Worm (Caenorhabditis elegans) whole organism, L4 larva: Measurements from ENCODE around the gene F13A7.7.

ENCODE experiments used
- D1046.2 ChIP-seq: fragments of 200-800 bp; sonication (Bioruptor generic); IDR thresholded peaks from 2 replicates; pipeline ENCODE4 v1.3.6; 2022; ENCODE audit warnings: missing genetic modification characterization, missing compliant biosample characterization
- F44E2.7 ChIP-seq: fragments of 200-800 bp; sonication (Bioruptor generic); IDR thresholded peaks from 2 replicates; pipeline ENCODE4 v2.1.2; 2022; ENCODE audit warnings: missing genetic modification characterization, missing compliant biosample characterization
- Y105C5A.15 ChIP-seq: fragments of 200-800 bp; sonication (Bioruptor generic); IDR thresholded peaks from 2 replicates; pipeline ENCODE4 v1.3.6; 2022; ENCODE audit warnings: missing genetic modification characterization, missing compliant biosample characterization
- Y75B8A.6 ChIP-seq: fragments of 200-800 bp; sonication (Bioruptor generic); IDR thresholded peaks from 2 replicates; pipeline ENCODE4 v1.3.6; 2022; ENCODE audit warnings: missing genetic modification reagents, missing genetic modification characterization, missing compliant biosample characterization
- ZK546.5 ChIP-seq, 2 experiments: sonication (generic microtip); optimal IDR thresholded peaks; 2 replicates each; lab custom pipeline; 2017; ENCODE audit warnings: missing biosample characterization in 2 of 2, missing genetic modification characterization in 2 of 2
- aha-1 ChIP-seq: fragments of 150-350 bp; peaks from one replicate; lab custom pipeline; 2014; ENCODE audit warnings: missing biosample characterization, missing genetic modification characterization
- arid-1 ChIP-seq: fragments of 200-800 bp; sonication (Bioruptor generic); conservative IDR thresholded peaks from 2 replicates; pipeline ENCODE4 v1.3.6; 2022; ENCODE audit warnings: missing genetic modification reagents, missing genetic modification characterization, missing compliant biosample characterization
- ceh-20 ChIP-seq: fragments of 200-800 bp; sonication (Bioruptor generic); IDR thresholded peaks from 2 replicates; pipeline ENCODE4 v1.3.6; 2022; ENCODE audit warnings: missing genetic modification reagents, missing genetic modification characterization, missing compliant biosample characterization
- daf-19 ChIP-seq: fragments of 200-800 bp; sonication (Bioruptor generic); conservative IDR thresholded peaks from 2 replicates; pipeline ENCODE4 v1.3.6; 2022; ENCODE audit warnings: missing genetic modification characterization, missing compliant biosample characterization
- dmd-9 ChIP-seq: fragments of 200-800 bp; sonication (Bioruptor generic); IDR thresholded peaks from 2 replicates; pipeline ENCODE4 v1.3.6; 2022; ENCODE audit warnings: missing genetic modification reagents, missing genetic modification characterization, missing compliant biosample characterization
- dpl-1 ChIP-seq: fragments of 150-350 bp; optimal IDR thresholded peaks from 2 replicates; lab custom pipeline; 2014; ENCODE audit warnings: missing biosample characterization, missing genetic modification reagents, missing genetic modification characterization
- duxl-1 ChIP-seq: sonication (generic microtip); optimal IDR thresholded peaks from 2 replicates; lab custom pipeline; 2016; ENCODE audit warnings: mild to moderate bottlenecking, missing genetic modification characterization, moderate library complexity, missing compliant biosample characterization; ENCODE audit not compliant: poor library complexity
- egl-27 ChIP-seq: sonication (generic microtip); optimal IDR thresholded peaks from 3 replicates; lab custom pipeline; 2017; ENCODE audit warnings: missing biosample characterization, missing genetic modification reagents, missing genetic modification characterization
- egl-43 ChIP-seq: fragments of 200-800 bp; sonication (Bioruptor generic); IDR thresholded peaks from 2 replicates; pipeline ENCODE4 v1.3.6; 2022; ENCODE audit warnings: missing genetic modification reagents, missing genetic modification characterization, missing compliant biosample characterization
- fos-1 ChIP-seq: fragments of 150-350 bp; optimal IDR thresholded peaks from 2 replicates; lab custom pipeline; 2014; ENCODE audit warnings: missing biosample characterization, missing genetic modification characterization
- jun-1 ChIP-seq: fragments of 150-350 bp; optimal IDR thresholded peaks from 2 replicates; lab custom pipeline; 2014; ENCODE audit warnings: missing biosample characterization, missing genetic modification reagents, missing genetic modification characterization
- lin-13 ChIP-seq: fragments of 150-350 bp; optimal IDR thresholded peaks from 2 replicates; lab custom pipeline; 2014; ENCODE audit warnings: missing biosample characterization, missing genetic modification reagents, missing genetic modification characterization
- lin-38 ChIP-seq: fragments of 200-800 bp; sonication (Bioruptor generic); IDR thresholded peaks from 2 replicates; pipeline ENCODE4 v1.3.6; 2022; ENCODE audit warnings: missing genetic modification reagents, missing genetic modification characterization, missing compliant biosample characterization
- madf-9 ChIP-seq: fragments of 200-800 bp; sonication (Bioruptor generic); conservative IDR thresholded peaks from 2 replicates; pipeline ENCODE4 v1.3.6; 2022; ENCODE audit warnings: missing genetic modification reagents, missing genetic modification characterization, missing compliant biosample characterization
- nhr-102 ChIP-seq: sonication (generic microtip); optimal IDR thresholded peaks from 2 replicates; lab custom pipeline; 2016; ENCODE audit warnings: mild to moderate bottlenecking, missing genetic modification characterization, moderate library complexity, missing compliant biosample characterization
- nhr-25 ChIP-seq: sonication (generic microtip); optimal IDR thresholded peaks from 2 replicates; lab custom pipeline; 2017; ENCODE audit warnings: missing genetic modification characterization, mild to moderate bottlenecking, missing compliant biosample characterization, antibody characterized with exemption, moderate library complexity, borderline replicate concordance; ENCODE audit not compliant: insufficient read depth
- nhr-41 ChIP-seq: fragments of 200-800 bp; sonication (Bioruptor generic); IDR thresholded peaks from 2 replicates; pipeline ENCODE4 v1.3.6; 2022; ENCODE audit warnings: missing genetic modification reagents, missing genetic modification characterization, missing compliant biosample characterization
- nhr-42 ChIP-seq: fragments of 200-800 bp; sonication (Bioruptor generic); IDR thresholded peaks from 2 replicates; pipeline ENCODE4 v1.3.6; 2022; ENCODE audit warnings: missing genetic modification characterization, missing compliant biosample characterization
- nhr-6 ChIP-seq: fragments of 150-350 bp; optimal IDR thresholded peaks from 2 replicates; lab custom pipeline; 2014; ENCODE audit warnings: missing biosample characterization, missing genetic modification characterization
- nhr-77 ChIP-seq: fragments of 150-350 bp; optimal IDR thresholded peaks from 2 replicates; lab custom pipeline; 2014; ENCODE audit warnings: missing biosample characterization, missing genetic modification characterization
- pha-4 ChIP-seq, 2 experiments: fragments of 150-350 bp in 1 of 2; fragments of 200-800 bp in 1 of 2; sonication (Bioruptor generic) in 1 of 2; IDR thresholded peaks in 1 of 2; optimal IDR thresholded peaks in 1 of 2; 2 replicates each; pipeline versions ENCODE4 v1.3.6 to Lab custom; 2014 to 2022; ENCODE audit warnings: missing genetic modification characterization in 2 of 2, missing genetic modification reagents in 2 of 2, missing biosample characterization in 1 of 2, missing compliant biosample characterization in 1 of 2
- php-3 ChIP-seq: fragments of 200-800 bp; sonication (Bioruptor generic); IDR thresholded peaks from 2 replicates; pipeline ENCODE4 v1.3.6; 2022; ENCODE audit warnings: missing genetic modification reagents, missing genetic modification characterization, missing compliant biosample characterization
- pqm-1 ChIP-seq: sonication (generic microtip); optimal IDR thresholded peaks from 2 replicates; lab custom pipeline; 2017; ENCODE audit warnings: missing biosample characterization, missing genetic modification characterization
- rbr-2 ChIP-seq: sonication (generic microtip); optimal IDR thresholded peaks from 2 replicates; lab custom pipeline; 2016; ENCODE audit warnings: missing genotype, missing genetic modification characterization, missing compliant biosample characterization
- set-16 ChIP-seq: fragments of 200-800 bp; sonication (Bioruptor generic); IDR thresholded peaks from 2 replicates; pipeline ENCODE4 v1.3.6; 2022; ENCODE audit warnings: missing genetic modification reagents, missing genetic modification characterization, missing compliant biosample characterization
- snpc-1.2 ChIP-seq: fragments of 200-800 bp; sonication (Bioruptor generic); IDR thresholded peaks from 2 replicates; pipeline ENCODE4 v1.3.6; 2022; ENCODE audit warnings: missing genetic modification reagents, missing genetic modification characterization, missing compliant biosample characterization
- snpc-4 ChIP-seq: fragments of 150-350 bp; optimal IDR thresholded peaks from 2 replicates; lab custom pipeline; 2014; ENCODE audit warnings: missing biosample characterization, missing genetic modification characterization
- spr-3 ChIP-seq: fragments of 200-800 bp; sonication (Bioruptor generic); optimal IDR thresholded peaks from 2 replicates; lab custom pipeline; 2018; ENCODE audit warnings: mild to moderate bottlenecking, missing genetic modification characterization, missing compliant biosample characterization
- unc-130 ChIP-seq: sonication (generic microtip); optimal IDR thresholded peaks from 2 replicates; lab custom pipeline; 2016; ENCODE audit warnings: missing genetic modification reagents, missing genetic modification characterization, missing compliant biosample characterization
- unc-39 ChIP-seq: sonication (generic microtip); optimal IDR thresholded peaks from 2 replicates; lab custom pipeline; 2017; ENCODE audit warnings: missing biosample characterization, missing genetic modification characterization
- unc-62 ChIP-seq, 3 experiments: fragments of 150-350 bp in 1 of 3; sonication (generic microtip); optimal IDR thresholded peaks in 2 of 3; peaks in 1 of 3; 1 replicate in 1 of 3; 2 replicates in 2 of 3; lab custom pipeline; 2014 to 2017; ENCODE audit warnings: missing biosample characterization in 3 of 3, missing genetic modification characterization in 3 of 3, missing genetic modification reagents in 3 of 3, missing genotype in 1 of 3

F13A7.7 gene

ce11 chrV:16382949-16383348 lies 680 bp downstream of the F13A7.7 start:
- TF ChIP-seq unc-130 (GFP tag; lab: Kevin White, UChicago) = no peak
- TF ChIP-seq aha-1 (tag; lab: Kevin White, UChicago) = peak; percentile 94
- TF ChIP-seq nhr-102 = no peak

- TF ChIP-seq pqm-1 (tag; lab: Kevin White, UChicago) (no peak), Y105C5A.15 (GFP tag; lab: Robert Waterston, UW) (no peak), nhr-77 (tag; lab: Kevin White, UChicago) (no peak), snpc-4 (tag; lab: Kevin White, UChicago) (no peak), ZK546.5 (tag; optimal IDR thresholded peaks at IDR 0.05; lab: Kevin White, UChicago) (no peak), egl-27 (no peak), jun-1 (tag; lab: Kevin White, UChicago) (no peak), Y75B8A.6 (GFP tag; lab: Robert Waterston, UW) (no peak), madf-9 (no peak), arid-1 (GFP tag; lab: Robert Waterston, UW) (no peak), fos-1 (no peak), lin-38 (no peak), unc-39 (no peak), F44E2.7 (no peak), nhr-41 (GFP tag; lab: Robert Waterston, UW) (no peak), pha-4 (GFP tag; IDR thresholded peaks at IDR 0.05; lab: Robert Waterston, UW) (no peak), pha-4 (tag; optimal IDR thresholded peaks at IDR 0.05; lab: Kevin White, UChicago) (no peak)
Observed at ce11 chrV:16377849-16378248, 5.8 kb downstream of the F13A7.7 start, which contains the start of gene F13A7.1. TSS of gene F13A7.1 (minus strand) at chrV:16377949.

DNA sequence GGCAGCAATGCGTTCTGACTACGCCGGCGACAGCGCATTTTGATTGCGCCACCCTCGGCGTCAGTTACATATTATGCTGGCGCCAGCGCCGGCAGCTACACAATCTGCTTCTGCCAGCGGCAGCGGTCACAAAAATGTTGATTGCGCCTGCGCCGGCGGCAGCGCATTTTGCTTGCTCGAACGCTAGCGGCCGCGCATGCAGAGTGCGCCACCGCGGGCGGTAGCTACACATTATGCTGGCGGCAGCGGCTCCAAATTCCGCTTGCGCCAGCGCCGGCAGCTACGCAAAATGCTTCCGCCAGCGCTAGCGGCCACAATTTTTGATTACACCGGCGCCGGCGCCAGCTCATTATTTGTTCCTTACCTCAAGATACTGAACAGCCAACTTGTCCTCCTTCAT lies 6.4 kb downstream of the F13A7.7 start:
- no peak for TF ChIP-seq lin-13 (GFP tag; lab: Kevin White, UChicago)
- TF ChIP-seq daf-19 (GFP tag; lab: Robert Waterston, UW) = no peak
- peak; percentile 25; the same call in 1 of the 2 replicates for TF ChIP-seq nhr-42
- no peak for TF ChIP-seq nhr-25 (tag; lab: Kevin White, UChicago)
- TF ChIP-seq set-16 = peak; percentile 91
- no peak for TF ChIP-seq php-3 (GFP tag; lab: Robert Waterston, UW)
- no peak for TF ChIP-seq dpl-1 (GFP tag; lab: Kevin White, UChicago)
- TF ChIP-seq egl-43 = peak; percentile 60; the same call in 1 of the 2 replicates
- TF ChIP-seq D1046.2 (GFP tag; lab: Robert Waterston, UW) = peak; percentile 72; the same call in 1 of the 2 replicates
- no peak for TF ChIP-seq ceh-20
- TF ChIP-seq dmd-9 (GFP tag; lab: Robert Waterston, UW) = 0 out of 2 replicates have a peak, but pooled peaks have one; percentile 21
- TF ChIP-seq nhr-41 (GFP tag; lab: Robert Waterston, UW) = no peak
- no peak for TF ChIP-seq duxl-1 (tag; lab: Kevin White, UChicago)
- TF ChIP-seq spr-3 (GFP tag; lab: Kevin White, UChicago) = no peak

DNA sequence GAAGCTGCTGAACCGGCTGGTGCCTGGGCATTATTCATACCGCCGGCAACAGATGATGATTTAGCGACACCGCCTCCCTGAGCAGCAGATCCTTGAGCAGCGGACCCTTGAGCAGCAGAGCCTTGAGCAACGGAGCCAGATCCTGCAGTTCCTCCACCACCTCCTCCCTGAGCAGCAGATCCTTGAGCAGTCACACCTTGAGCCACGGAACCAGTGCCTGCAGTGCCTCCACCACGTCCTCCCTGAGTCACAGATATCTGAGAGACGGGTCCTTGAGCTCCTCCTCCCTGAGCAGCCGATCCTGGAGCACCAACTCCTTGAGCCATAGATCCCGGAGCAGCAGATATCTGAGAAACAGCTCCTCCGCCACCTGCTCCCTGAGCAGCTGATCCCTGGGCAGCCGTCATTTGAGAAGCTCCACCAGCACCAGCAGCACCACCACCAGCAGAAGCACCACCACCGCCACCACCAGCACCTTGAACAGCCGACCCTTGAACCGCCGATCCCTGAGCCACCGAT lies 7.1 kb downstream of the F13A7.7 start:
- TF ChIP-seq rbr-2 (tag; lab: Kevin White, UChicago) (no peak), set-16 (peak; percentile 95), snpc-1.2 (0 out of 2 replicates have a peak, but pooled peaks have one; percentile 41)
- TF ChIP-seq, all 104 proteins: peak for 2

DNA sequence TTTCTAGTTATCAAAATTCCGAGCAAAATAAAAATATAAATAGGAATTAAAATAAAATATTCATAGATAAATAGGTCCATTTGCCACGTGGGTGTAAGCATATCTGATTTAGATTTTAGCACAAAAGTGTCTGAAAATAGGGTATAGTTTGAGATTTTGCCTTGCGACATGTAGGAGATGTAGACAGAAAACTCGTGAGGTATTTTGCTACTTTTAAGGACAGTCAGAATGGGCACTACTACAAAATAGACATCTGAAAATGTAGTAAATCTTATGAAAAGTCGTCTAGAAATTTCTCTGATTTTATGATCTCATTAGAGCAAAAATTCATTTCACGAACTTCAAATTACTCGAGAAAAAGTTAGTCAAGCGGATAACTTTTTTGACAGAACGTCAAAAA lies 9.0 kb downstream of the F13A7.7 start, which contains the start of gene srv-34:
TSS of gene srv-34 (minus strand) at position 101 of the 400 bp plus-strand sequence.
- TF ChIP-seq nhr-6 (tag; lab: Kevin White, UChicago) = no peak
- TF ChIP-seq unc-62 (GFP tag; optimal IDR thresholded peaks at IDR 0.05 in 1 of 2; lab: Kevin White, UChicago) = peak in 1 of 2 experiments; percentile 62
- no peak for TF ChIP-seq unc-62 (tag; optimal IDR thresholded peaks at IDR 0.05; lab: Kevin White, UChicago)
